Worm (Caenorhabditis elegans) whole organism, late embryonic: ENCODE measurements around the gene srh-234.

Source experiments
- C38D4.7 ChIP-seq: fragments of 200-800 bp; sonication (Bioruptor generic); optimal IDR thresholded peaks from 2 replicates; lab custom pipeline; 2018; ENCODE audit warnings: mild to moderate bottlenecking, missing genetic modification characterization, moderate library complexity, missing compliant biosample characterization
- F13H6.1 ChIP-seq: sonication (generic microtip); optimal IDR thresholded peaks from 2 replicates; lab custom pipeline; 2016; ENCODE audit warnings: missing genetic modification characterization, missing compliant biosample characterization
- ahr-1 ChIP-seq: sonication (generic microtip); optimal IDR thresholded peaks from 2 replicates; lab custom pipeline; 2016; ENCODE audit warnings: missing genetic modification characterization, missing compliant biosample characterization
- ama-1 ChIP-seq: fragments of 150-350 bp; optimal IDR thresholded peaks from 2 replicates; lab custom pipeline; 2014
- ceh-14 ChIP-seq: sonication (generic microtip); optimal IDR thresholded peaks from 2 replicates; lab custom pipeline; 2016; ENCODE audit warnings: missing genotype, missing genetic modification characterization, missing compliant biosample characterization
- ceh-18 ChIP-seq: sonication (generic microtip); optimal IDR thresholded peaks from 2 replicates; lab custom pipeline; 2016; ENCODE audit warnings: missing genetic modification characterization, missing compliant biosample characterization
- ceh-19 ChIP-seq: fragments of 200-800 bp; sonication (Bioruptor generic); optimal IDR thresholded peaks from 2 replicates; lab custom pipeline; 2018; ENCODE audit warnings: mild to moderate bottlenecking, missing genetic modification characterization, missing compliant biosample characterization
- ceh-2 ChIP-seq: sonication (generic microtip); optimal IDR thresholded peaks from 2 replicates; lab custom pipeline; 2016; ENCODE audit warnings: missing genotype, missing genetic modification characterization, missing compliant biosample characterization
- ceh-24 ChIP-seq: sonication (generic microtip); optimal IDR thresholded peaks from 2 replicates; lab custom pipeline; 2016; ENCODE audit warnings: mild to moderate bottlenecking, missing genetic modification characterization, missing compliant biosample characterization
- ceh-34 ChIP-seq: sonication (generic microtip); optimal IDR thresholded peaks from 2 replicates; lab custom pipeline; 2016; ENCODE audit warnings: mild to moderate bottlenecking, missing genetic modification characterization, missing compliant biosample characterization
- ceh-48 ChIP-seq: sonication (generic microtip); optimal IDR thresholded peaks from 2 replicates; lab custom pipeline; 2016; ENCODE audit warnings: missing genetic modification characterization, inconsistent platforms, missing compliant biosample characterization
- ceh-6 ChIP-seq: fragments of 200-800 bp; sonication (Bioruptor generic); optimal IDR thresholded peaks from 2 replicates; lab custom pipeline; 2018; ENCODE audit warnings: mild to moderate bottlenecking, missing genetic modification characterization, missing compliant biosample characterization
- dmd-4 ChIP-seq: sonication (generic microtip); optimal IDR thresholded peaks from 2 replicates; lab custom pipeline; 2016; ENCODE audit warnings: borderline replicate concordance, missing genetic modification characterization, missing compliant biosample characterization
- dve-1 ChIP-seq: sonication (generic microtip); optimal IDR thresholded peaks from 2 replicates; lab custom pipeline; 2017; ENCODE audit warnings: antibody characterized with exemption, mild to moderate bottlenecking, missing genetic modification characterization, missing compliant biosample characterization
- elt-4 ChIP-seq: sonication (generic microtip); optimal IDR thresholded peaks from 2 replicates; lab custom pipeline; 2016; ENCODE audit warnings: missing genetic modification characterization, missing compliant biosample characterization
- ets-4 ChIP-seq: sonication (generic microtip); optimal IDR thresholded peaks from 2 replicates; lab custom pipeline; 2016; ENCODE audit warnings: missing genetic modification characterization, missing compliant biosample characterization
- fkh-6 ChIP-seq: sonication (generic microtip); optimal IDR thresholded peaks from 2 replicates; lab custom pipeline; 2016; ENCODE audit warnings: missing genetic modification characterization, missing compliant biosample characterization
- hlh-13 ChIP-seq: fragments of 200-800 bp; sonication (Bioruptor generic); optimal IDR thresholded peaks from 2 replicates; lab custom pipeline; 2018; ENCODE audit warnings: mild to moderate bottlenecking, missing genetic modification characterization, missing compliant biosample characterization
- hlh-15 ChIP-seq: sonication (generic microtip); optimal IDR thresholded peaks from 2 replicates; lab custom pipeline; 2016; ENCODE audit warnings: missing genetic modification characterization, missing compliant biosample characterization
- hlh-30 ChIP-seq: sonication (generic microtip); optimal IDR thresholded peaks from 2 replicates; lab custom pipeline; 2017; ENCODE audit warnings: antibody characterized with exemption, missing genetic modification characterization, missing compliant biosample characterization; ENCODE audit not compliant: insufficient read depth
- lim-6 ChIP-seq: sonication (generic microtip); optimal IDR thresholded peaks from 2 replicates; lab custom pipeline; 2016; ENCODE audit warnings: missing genetic modification characterization, missing compliant biosample characterization
- madf-2 ChIP-seq: sonication (generic microtip); optimal IDR thresholded peaks from 2 replicates; lab custom pipeline; 2017; ENCODE audit warnings: missing genetic modification characterization, missing compliant biosample characterization
- mec-3 ChIP-seq: sonication (generic microtip); optimal IDR thresholded peaks from 2 replicates; lab custom pipeline; 2016; ENCODE audit warnings: borderline replicate concordance, missing genetic modification characterization, missing compliant biosample characterization
- nfya-1 ChIP-seq: sonication (generic microtip); optimal IDR thresholded peaks from 2 replicates; lab custom pipeline; 2017; ENCODE audit warnings: missing genetic modification characterization, mild to moderate bottlenecking, missing compliant biosample characterization, antibody characterized with exemption, moderate library complexity
- nhr-11 ChIP-seq: fragments of 150-350 bp; optimal IDR thresholded peaks from 2 replicates; lab custom pipeline; 2014; ENCODE audit warnings: missing biosample characterization, missing genetic modification characterization
- pag-3 ChIP-seq: sonication (generic microtip); optimal IDR thresholded peaks from 2 replicates; lab custom pipeline; 2016; ENCODE audit warnings: missing compliant biosample characterization, missing genetic modification characterization, borderline replicate concordance
- pat-9 ChIP-seq: fragments of 200-800 bp; sonication (Bioruptor generic); optimal IDR thresholded peaks from 2 replicates; lab custom pipeline; 2018; ENCODE audit warnings: mild to moderate bottlenecking, missing genetic modification characterization, moderate library complexity, missing compliant biosample characterization
- pha-2 ChIP-seq: sonication (generic microtip); optimal IDR thresholded peaks from 2 replicates; lab custom pipeline; 2017; ENCODE audit warnings: mild to moderate bottlenecking, missing genetic modification characterization, missing compliant biosample characterization
- sdc-2 ChIP-seq: sonication (generic microtip); optimal IDR thresholded peaks from 2 replicates; lab custom pipeline; 2016; ENCODE audit warnings: missing genotype, missing genetic modification characterization, missing compliant biosample characterization
- sox-2 ChIP-seq: fragments of 200-800 bp; sonication (Bioruptor generic); IDR thresholded peaks from 2 replicates; pipeline ENCODE4 v1.3.6; 2022; ENCODE audit warnings: missing genetic modification reagents, missing genetic modification characterization, missing compliant biosample characterization
- tbx-7 ChIP-seq: sonication (generic microtip); optimal IDR thresholded peaks from 2 replicates; lab custom pipeline; 2016; ENCODE audit warnings: missing genotype, missing genetic modification characterization, missing compliant biosample characterization
- ttx-3 ChIP-seq: sonication (generic microtip); optimal IDR thresholded peaks from 2 replicates; lab custom pipeline; 2016; ENCODE audit warnings: missing genetic modification reagents, missing genetic modification characterization, missing compliant biosample characterization
- unc-3 ChIP-seq, 2 experiments: fragments of 200-800 bp in 1 of 2; sonication (Bioruptor generic) in 1 of 2; sonication (generic microtip) in 1 of 2; conservative IDR thresholded peaks in 1 of 2; optimal IDR thresholded peaks in 1 of 2; 2 replicates each; pipeline versions ENCODE4 v1.3.6 to Lab custom; 2016 to 2022; ENCODE audit warnings: missing compliant biosample characterization in 2 of 2, missing genetic modification characterization in 2 of 2, missing genetic modification reagents in 1 of 2
- unc-42 ChIP-seq: sonication (generic microtip); optimal IDR thresholded peaks from 2 replicates; lab custom pipeline; 2016; ENCODE audit warnings: missing genotype, missing genetic modification characterization, missing compliant biosample characterization
- zip-5 ChIP-seq: sonication (generic microtip); optimal IDR thresholded peaks from 2 replicates; lab custom pipeline; 2016; ENCODE audit warnings: missing genetic modification characterization, missing compliant biosample characterization

srh-234 gene

DNA sequence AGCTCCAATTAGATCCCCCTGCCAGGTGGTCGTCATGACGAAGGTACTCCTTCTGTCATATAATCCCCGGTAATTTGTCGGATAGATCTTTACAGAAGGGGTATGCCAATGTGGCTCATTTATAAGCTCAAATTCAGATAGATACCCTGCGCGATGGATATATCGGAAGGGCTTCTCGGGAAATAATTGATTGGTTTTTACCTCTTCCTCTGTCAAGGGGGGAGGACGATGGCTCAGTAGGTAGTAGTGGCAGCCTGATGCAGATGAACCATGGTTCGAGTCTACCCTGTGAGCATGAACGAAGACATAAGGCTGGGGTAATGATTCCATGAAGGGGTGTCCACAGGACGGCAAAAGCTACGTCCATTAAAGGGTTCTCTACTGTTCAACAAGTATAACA is 4.5 kb downstream of the srh-234 start:
- no peak for TF ChIP-seq nhr-11 (tag; lab: Kevin White, UChicago)
- TF ChIP-seq ceh-6 (GFP tag; lab: Kevin White, UChicago): no peak
- TF ChIP-seq sdc-2 (tag; lab: Kevin White, UChicago): peak; percentile 95

DNA sequence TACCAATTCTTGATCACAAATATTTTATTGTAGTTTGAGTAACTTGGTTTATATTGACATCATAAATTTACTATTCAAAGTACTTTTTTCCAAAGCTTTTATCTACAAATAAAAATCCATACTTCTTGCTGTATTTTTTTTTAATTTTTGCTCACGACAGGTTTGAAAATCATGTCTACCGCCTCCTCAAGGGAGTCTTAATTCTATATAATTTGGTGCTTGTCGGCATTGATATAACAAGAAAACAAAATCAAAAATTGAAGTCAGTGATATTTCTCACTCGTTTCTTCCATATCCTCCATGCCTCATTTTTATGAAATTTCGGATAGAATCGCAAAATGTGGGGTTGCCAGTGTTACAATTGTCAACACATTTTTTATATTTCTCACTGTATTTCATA is 6.2 kb downstream of the srh-234 start, which contains the start of gene str-47:
Gene str-47, plus strand, starts transcription at position 301 of the 400 bp plus-strand sequence.
- TF ChIP-seq ceh-18 (tag; lab: Kevin White, UChicago) (no peak), sox-2 (no peak), ama-1 (lab: Kevin White, UChicago) (no peak), unc-42 (no peak), hlh-30 (tag; lab: Kevin White, UChicago) (no peak), nhr-11 (tag; lab: Kevin White, UChicago) (no peak), dve-1 (tag; lab: Kevin White, UChicago) (no peak), unc-3 (GFP tag; conservative IDR thresholded peaks at IDR 0.05; lab: Robert Waterston, UW) (no peak), unc-3 (tag; optimal IDR thresholded peaks at IDR 0.05; lab: Kevin White, UChicago) (no peak), ceh-24 (tag; lab: Kevin White, UChicago) (no peak), pat-9 (tag; lab: Kevin White, UChicago) (no peak), F13H6.1 (tag; lab: Kevin White, UChicago) (no peak), elt-4 (tag; lab: Kevin White, UChicago) (no peak), tbx-7 (no peak)

DNA sequence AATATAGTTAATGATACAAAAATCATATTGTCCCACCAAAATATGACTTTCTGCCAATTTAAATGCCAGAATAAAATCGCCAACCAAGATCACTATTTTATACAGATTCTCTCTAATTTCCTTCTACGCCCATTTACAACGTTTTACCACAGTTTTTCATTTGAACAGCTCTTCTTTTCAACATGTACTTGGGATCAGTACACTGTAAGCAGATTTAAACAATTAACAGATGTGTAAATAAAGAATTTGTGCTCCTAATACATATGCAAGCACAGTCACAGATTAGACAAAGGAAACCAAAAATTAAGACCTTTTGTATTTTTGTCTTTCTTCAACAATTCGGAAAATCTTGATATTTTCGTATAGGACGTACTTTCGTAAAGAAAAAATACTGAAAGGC is 8.2 kb downstream of the srh-234 start, which contains the start of gene F07C4.11:
Gene F07C4.11, minus strand, starts transcription at position 101 of the 400 bp plus-strand sequence.
- no peak for TF ChIP-seq pag-3 (tag; lab: Kevin White, UChicago)
- TF ChIP-seq mec-3: no peak
- TF ChIP-seq dmd-4 (tag; lab: Kevin White, UChicago): no peak
- TF ChIP-seq ceh-19 (GFP tag; lab: Kevin White, UChicago): no peak
- no peak for TF ChIP-seq F13H6.1 (tag; lab: Kevin White, UChicago)
- TF ChIP-seq nhr-11 (tag; lab: Kevin White, UChicago): no peak
- TF ChIP-seq pha-2 (tag; lab: Kevin White, UChicago): no peak
- TF ChIP-seq ttx-3 (tag; lab: Kevin White, UChicago): no peak
- TF ChIP-seq, all 69 proteins: peak for 0

DNA sequence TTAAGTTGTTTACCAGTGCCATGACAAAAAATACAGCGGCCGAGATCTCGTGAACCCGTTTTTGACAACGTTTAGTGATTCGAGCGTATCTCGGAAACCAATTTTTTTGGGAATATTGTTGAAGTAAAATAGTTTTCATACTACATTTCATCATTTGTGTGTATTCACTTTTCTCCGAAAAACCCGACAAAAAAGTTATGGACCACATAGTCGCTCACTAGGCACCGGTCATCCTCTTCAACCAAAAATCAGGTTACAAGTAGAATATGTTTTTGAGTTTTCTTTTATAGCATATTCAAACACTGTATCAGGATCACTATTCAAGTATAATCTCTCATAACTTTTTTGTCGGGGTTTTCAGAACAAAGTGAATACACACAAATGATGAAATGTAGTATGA is 9.9 kb downstream of the srh-234 start:
- TF ChIP-seq nfya-1 (no peak), sdc-2 (tag; lab: Kevin White, UChicago) (no peak), mec-3 (no peak), lim-6 (tag; lab: Kevin White, UChicago) (no peak), ceh-2 (tag; lab: Kevin White, UChicago) (no peak), sox-2 (no peak), ceh-34 (tag; lab: Kevin White, UChicago) (no peak)

DNA sequence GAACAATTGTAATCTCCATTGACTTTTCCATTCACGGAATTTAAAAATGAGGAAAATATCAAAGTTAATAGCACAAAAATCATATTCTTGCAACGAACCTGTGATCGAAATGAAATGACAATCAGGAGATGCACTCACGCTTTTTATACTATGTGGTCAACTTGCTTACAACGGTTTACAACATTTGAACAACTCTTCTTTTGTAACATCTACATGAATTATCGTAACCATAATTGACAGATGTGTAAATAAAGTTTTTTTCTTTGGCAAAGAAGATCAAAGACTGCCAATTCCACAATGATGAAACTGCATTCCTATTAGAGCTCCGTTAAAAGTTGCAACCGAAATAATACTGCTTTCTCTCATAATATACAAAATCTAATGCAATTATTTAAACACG is 11.9 kb downstream of the srh-234 start, which contains the start of gene F07C4.10:
Gene F07C4.10, minus strand, starts transcription at position 101 of the 400 bp plus-strand sequence.
- no peak for TF ChIP-seq ets-4 (tag; lab: Kevin White, UChicago)
- no peak for TF ChIP-seq pat-9 (tag; lab: Kevin White, UChicago)

DNA sequence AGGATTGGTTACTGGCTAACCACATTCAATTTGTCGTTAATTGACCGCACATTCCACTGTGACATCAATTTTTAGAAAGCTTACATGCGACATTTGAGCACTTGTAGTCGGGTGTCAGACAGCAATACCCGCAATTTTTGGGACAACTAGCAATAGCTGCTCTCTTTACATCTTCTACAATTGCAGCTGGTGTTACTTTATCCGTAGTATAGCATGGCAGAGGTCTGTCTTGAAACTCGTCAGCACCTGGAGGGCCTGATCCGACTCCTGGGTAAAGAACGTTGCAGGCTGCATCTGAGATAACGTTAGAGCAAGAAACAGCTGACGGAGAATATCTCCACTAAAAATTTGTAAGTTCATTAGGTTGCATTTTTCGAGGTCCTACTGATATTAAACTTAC is 12.3 kb downstream of the srh-234 start:
- TF ChIP-seq zip-5 (tag; lab: Kevin White, UChicago) (no peak), nfya-1 (no peak), C38D4.7 (GFP tag; lab: Kevin White, UChicago) (no peak), ahr-1 (tag; lab: Kevin White, UChicago) (no peak), ceh-48 (tag; lab: Kevin White, UChicago) (no peak), madf-2 (tag; lab: Kevin White, UChicago) (no peak), hlh-13 (GFP tag; lab: Kevin White, UChicago) (no peak), ceh-18 (tag; lab: Kevin White, UChicago) (no peak), ceh-14 (tag; lab: Kevin White, UChicago) (no peak), hlh-30 (tag; lab: Kevin White, UChicago) (no peak), fkh-6 (tag; lab: Kevin White, UChicago) (no peak), hlh-15 (tag; lab: Kevin White, UChicago) (no peak)
